Fruit fly (Drosophila melanogaster) ovary, adult (tissue): Measurements from ENCODE around the gene Cngl.
A peak's percentile ranks its signal among the peaks of the same experiment; 100 is the strongest.

Experiments
- CG17801 ChIP-seq: fragments of 200-800 bp; optimal IDR thresholded peaks from 2 replicates; lab custom pipeline; 2019; ENCODE audit warnings: missing biosample characterization, mild to moderate bottlenecking, missing genetic modification characterization, moderate library complexity; ENCODE audit not compliant: partially characterized antibody

The Cngl gene

DNA sequence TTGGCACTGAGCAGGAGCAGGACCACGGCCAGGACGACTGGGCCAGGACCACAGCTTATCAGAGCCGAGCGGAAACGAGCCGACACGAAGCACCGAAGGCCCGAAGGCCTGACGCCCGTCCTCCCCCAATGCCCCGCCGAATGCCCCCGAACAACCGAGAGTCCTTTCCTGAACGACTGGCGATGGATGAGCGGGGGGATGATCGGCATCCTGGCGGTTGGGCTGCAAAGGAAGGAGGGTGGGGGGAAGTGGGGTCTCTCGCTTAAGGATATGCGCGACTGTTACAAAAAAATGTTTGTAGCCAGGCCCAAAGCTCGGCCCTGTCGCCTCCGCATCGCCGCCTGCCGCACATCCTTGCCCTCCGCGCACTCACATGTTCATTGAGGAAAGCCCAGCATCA, at the start of gene Cngl:
TSS of gene Cngl (minus strand) at position 8 of the 400 bp plus-strand sequence.
- no peak for TF ChIP-seq CG17801 (GFP tag; lab: Kevin White, UChicago)

dm6 chrX:15490519-15490918, 49.5 kb upstream of the Cngl start:
- TF ChIP-seq CG17801 (GFP tag; lab: Kevin White, UChicago): no peak

dm6 chrX:15486682-15487081, 45.6 kb upstream of the Cngl start, which contains the start of gene Gmap:
Gene Gmap, plus strand, starts transcription at chrX:15486922.
- TF ChIP-seq CG17801 (GFP tag; lab: Kevin White, UChicago): peak; percentile 39

- TF ChIP-seq CG17801 (GFP tag; lab: Kevin White, UChicago): peak; percentile 10
These were observed 43.5 kb upstream of the Cngl start for dm6 chrX:15484451-15485032.

- TF ChIP-seq CG17801 (GFP tag; lab: Kevin White, UChicago): no peak
These were observed 42.2 kb upstream of the Cngl start for dm6 chrX:15483010-15483802.

- TF ChIP-seq CG17801 (GFP tag; lab: Kevin White, UChicago): peak; percentile 46
These were observed 41.2 kb upstream of the Cngl start, which contains the start of gene CG6340 for dm6 chrX:15482236-15482660. Gene CG6340, plus strand, starts transcription at chrX:15482374.

DNA sequence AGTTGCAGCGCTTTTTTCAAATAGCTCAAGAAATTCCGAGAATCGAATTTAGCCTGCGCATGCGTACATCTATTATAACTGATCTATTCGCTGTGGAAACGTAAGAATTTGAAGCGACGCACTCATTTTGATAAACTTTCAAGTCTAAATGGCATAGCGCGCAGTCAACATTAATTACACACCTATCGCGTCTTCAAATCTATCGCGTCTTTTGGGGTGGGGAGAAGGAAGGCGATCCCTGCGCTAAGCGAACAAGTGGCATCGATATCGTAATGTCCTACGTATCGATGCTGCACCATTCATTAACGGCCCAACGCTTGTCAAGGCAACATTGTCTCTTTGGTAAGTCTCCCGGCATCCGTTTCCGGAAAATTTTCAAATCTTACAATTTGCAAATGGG, 34.7 kb upstream of the Cngl start, which contains the start of gene CG6324:
TSS of gene CG6324 (plus strand) at position 301 of the 400 bp plus-strand sequence.
- no peak for TF ChIP-seq CG17801 (GFP tag; lab: Kevin White, UChicago)

DNA sequence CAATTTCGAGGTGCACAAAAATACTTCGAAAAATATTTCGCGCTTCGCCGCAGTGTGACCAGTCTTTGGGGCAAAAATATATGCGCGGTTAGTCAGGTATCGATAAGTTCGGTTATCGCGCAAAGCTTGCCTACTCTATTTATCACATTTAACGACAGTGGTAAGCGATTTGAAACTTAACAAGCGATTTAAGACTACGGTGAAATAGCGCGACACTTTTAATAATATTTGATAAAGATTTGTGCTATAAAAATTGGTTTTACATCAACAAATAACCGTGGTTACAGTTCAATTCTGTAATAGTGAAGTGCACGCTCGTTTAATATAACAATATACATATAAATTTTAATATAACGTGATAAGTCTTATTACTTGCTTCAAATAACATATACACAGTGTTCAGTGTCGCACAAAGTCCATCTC, 34.3 kb upstream of the Cngl start, which contains the start of gene mh:
TSS of gene mh (minus strand) at position 34 of the 423 bp plus-strand sequence.
- TF ChIP-seq CG17801 (GFP tag; lab: Kevin White, UChicago): no peak

dm6 chrX:15471904-15472303, 30.9 kb upstream of the Cngl start, which contains the start of the genes Grip128 and Alg14:
Gene Grip128, minus strand, starts transcription at chrX:15472119.
Gene Alg14, plus strand, starts transcription at chrX:15472164.
- TF ChIP-seq CG17801 (GFP tag; lab: Kevin White, UChicago): no peak

DNA sequence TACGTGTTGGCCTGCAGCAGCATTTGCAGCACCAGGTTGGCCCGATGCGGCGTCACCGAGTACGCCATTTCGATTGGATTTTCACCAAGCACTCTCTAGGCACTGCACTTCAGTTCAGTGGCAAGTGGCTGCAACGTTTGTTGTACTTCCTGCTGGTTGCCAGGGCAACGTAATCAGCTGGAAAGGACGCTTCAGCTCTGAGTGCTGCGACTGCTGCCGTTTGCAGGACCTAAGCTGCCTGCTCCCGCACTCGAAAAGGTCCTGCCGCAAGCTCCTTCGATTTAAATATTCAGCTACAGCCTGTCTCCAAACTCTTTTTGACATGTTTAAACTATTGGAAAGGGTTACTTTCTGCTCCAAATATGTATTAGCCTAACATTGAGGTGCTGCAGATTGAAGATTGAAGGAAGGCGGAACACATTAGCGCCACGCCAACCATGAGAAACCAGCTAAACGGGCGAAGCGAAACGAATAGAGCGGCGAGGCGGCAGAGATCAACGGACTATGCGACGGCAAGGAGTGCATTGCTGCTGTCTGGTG, 26.4 kb upstream of the Cngl start, which contains the start of the genes CG15642 and CG15641:
TSS of gene CG15642 (minus strand) at position 356 of the 540 bp plus-strand sequence.
TSS of gene CG15641 (plus strand) at position 490 of the 540 bp plus-strand sequence.
- TF ChIP-seq CG17801 (GFP tag; lab: Kevin White, UChicago): no peak

DNA sequence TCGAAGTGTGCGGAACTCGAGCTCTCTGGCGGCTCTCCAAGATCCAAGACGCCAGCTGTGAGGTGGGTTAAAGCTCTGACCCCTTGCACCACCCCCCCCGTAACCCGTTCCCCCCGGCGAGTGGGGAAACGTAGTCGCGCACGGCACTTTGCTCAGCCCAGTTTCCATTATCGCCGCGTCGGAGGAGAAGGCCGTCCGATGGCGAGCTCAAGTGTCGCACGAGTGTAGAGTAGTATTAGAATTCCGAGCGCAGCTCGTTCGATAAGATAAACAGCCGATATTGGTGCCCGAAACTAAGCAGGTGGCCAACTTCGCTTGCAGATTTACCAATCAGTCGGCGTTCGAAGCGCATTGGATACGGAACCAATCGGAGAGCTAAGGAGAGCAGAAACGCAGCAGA, 24.4 kb upstream of the Cngl start:
- no peak for TF ChIP-seq CG17801 (GFP tag; lab: Kevin White, UChicago)

dm6 chrX:15464531-15464930, 23.5 kb upstream of the Cngl start:
- no peak for TF ChIP-seq CG17801 (GFP tag; lab: Kevin White, UChicago)

- TF ChIP-seq CG17801 (GFP tag; lab: Kevin White, UChicago): no peak
These were observed 21.4 kb upstream of the Cngl start, which contains the start of the genes shtd, CG6294 and CG6299 for dm6 chrX:15462436-15462857. Gene shtd, minus strand, starts transcription at chrX:15462441. Gene CG6294, plus strand, starts transcription at chrX:15462722. Gene CG6299, plus strand, starts transcription at chrX:15462722.

dm6 chrX:15453121-15453520, 12.1 kb upstream of the Cngl start, which contains the start of gene CG11655:
Gene CG11655, plus strand, starts transcription at chrX:15453471.
- peak; percentile 50 for TF ChIP-seq CG17801 (GFP tag; lab: Kevin White, UChicago)

DNA sequence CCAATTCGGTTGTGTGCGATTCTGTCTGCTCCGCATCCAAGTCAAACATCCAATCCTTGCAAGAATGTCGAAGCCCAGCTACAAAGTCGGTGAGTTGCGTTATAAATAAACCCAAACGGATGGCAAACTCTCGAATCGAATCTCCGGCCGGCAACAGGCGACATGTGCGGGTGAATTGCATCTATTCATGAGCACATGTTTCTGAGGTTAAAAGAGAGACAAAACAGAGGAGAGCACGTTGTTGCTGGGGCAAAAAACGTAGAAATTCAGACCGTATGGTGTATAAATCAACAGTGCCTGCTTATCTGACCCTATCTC, 9.2 kb upstream of the Cngl start:
- TF ChIP-seq CG17801 (GFP tag; lab: Kevin White, UChicago): no peak
